Worm (Caenorhabditis elegans) whole organism, mixed stage, embryonic: ENCODE results near the gene hlh-30.

Experiments used
- M03D4.4 ChIP-seq: sonication (generic microtip); optimal IDR thresholded peaks from 2 replicates; lab custom pipeline; 2017; ENCODE audit warnings: mild to moderate bottlenecking, missing genetic modification characterization, missing compliant biosample characterization
- blmp-1 ChIP-seq: fragments of 150-350 bp; optimal IDR thresholded peaks from 2 replicates; lab custom pipeline; 2014; ENCODE audit warnings: missing biosample characterization, missing genetic modification characterization
- ceh-43 ChIP-seq: fragments of 200-800 bp; sonication (Bioruptor generic); optimal IDR thresholded peaks from 2 replicates; lab custom pipeline; 2018; ENCODE audit warnings: mild to moderate bottlenecking, missing genetic modification characterization, moderate library complexity, missing compliant biosample characterization
- ceh-83 ChIP-seq: fragments of 200-800 bp; sonication (Bioruptor generic); optimal IDR thresholded peaks from 2 replicates; lab custom pipeline; 2018; ENCODE audit warnings: mild to moderate bottlenecking, missing genetic modification characterization, missing compliant biosample characterization
- ces-1 ChIP-seq: fragments of 150-350 bp; optimal IDR thresholded peaks from 2 replicates; lab custom pipeline; 2014; ENCODE audit warnings: missing biosample characterization, missing genetic modification reagents, missing genetic modification characterization
- elt-1 ChIP-seq: sonication (generic microtip); optimal IDR thresholded peaks from 2 replicates; lab custom pipeline; 2017; ENCODE audit warnings: missing genetic modification characterization, mild to moderate bottlenecking, missing compliant biosample characterization, antibody characterized with exemption, moderate library complexity, borderline replicate concordance; ENCODE audit not compliant: insufficient read depth
- elt-3 ChIP-seq: fragments of 150-350 bp; optimal IDR thresholded peaks from 2 replicates; lab custom pipeline; 2014; ENCODE audit warnings: missing biosample characterization, missing genetic modification characterization
- flh-1 ChIP-seq: fragments of 200-800 bp; sonication (Bioruptor generic); optimal IDR thresholded peaks from 2 replicates; lab custom pipeline; 2018; ENCODE audit warnings: mild to moderate bottlenecking, missing genetic modification characterization, moderate library complexity, missing compliant biosample characterization
- hlh-1 ChIP-seq: fragments of 150-350 bp; optimal IDR thresholded peaks from 2 replicates; lab custom pipeline; 2014; ENCODE audit warnings: missing biosample characterization, missing genetic modification reagents, missing genetic modification characterization
- lin-13 ChIP-seq: fragments of 150-350 bp; optimal IDR thresholded peaks from 2 replicates; lab custom pipeline; 2014; ENCODE audit warnings: missing biosample characterization, missing genetic modification characterization
- lin-32 ChIP-seq: fragments of 200-800 bp; sonication (Bioruptor generic); optimal IDR thresholded peaks from 2 replicates; lab custom pipeline; 2018; ENCODE audit warnings: mild to moderate bottlenecking, missing genetic modification characterization, missing compliant biosample characterization
- lsy-2 ChIP-seq: fragments of 150-350 bp; optimal IDR thresholded peaks from 2 replicates; lab custom pipeline; 2014; ENCODE audit warnings: missing biosample characterization, missing genetic modification characterization
- mep-1 ChIP-seq: fragments of 150-350 bp; optimal IDR thresholded peaks from 2 replicates; lab custom pipeline; 2017; ENCODE audit warnings: missing biosample characterization, missing genetic modification reagents, missing genetic modification characterization, inconsistent platforms
- mls-2 ChIP-seq: sonication (generic microtip); optimal IDR thresholded peaks from 2 replicates; lab custom pipeline; 2016; ENCODE audit warnings: mild to moderate bottlenecking, missing genetic modification characterization, moderate library complexity, missing compliant biosample characterization
- nhr-237 ChIP-seq: fragments of 150-350 bp; optimal IDR thresholded peaks from 2 replicates; lab custom pipeline; 2014; ENCODE audit warnings: missing biosample characterization, missing genetic modification characterization
- nhr-28 ChIP-seq: fragments of 150-350 bp; optimal IDR thresholded peaks from 2 replicates; lab custom pipeline; 2014; ENCODE audit warnings: missing biosample characterization, missing genetic modification characterization
- pha-4 ChIP-seq: fragments of 150-350 bp; optimal IDR thresholded peaks from 2 replicates; lab custom pipeline; 2018; ENCODE audit warnings: missing biosample characterization, missing genetic modification reagents, missing genetic modification characterization
- sptf-1 ChIP-seq: sonication (generic microtip); optimal IDR thresholded peaks from 2 replicates; lab custom pipeline; 2017; ENCODE audit warnings: mild to moderate bottlenecking, missing genetic modification characterization, moderate library complexity, missing compliant biosample characterization
- unc-120 ChIP-seq: sonication (generic microtip); optimal IDR thresholded peaks from 2 replicates; lab custom pipeline; 2017; ENCODE audit warnings: missing genetic modification characterization, missing compliant biosample characterization; ENCODE audit not compliant: poor library complexity, severe bottlenecking
- unc-39 ChIP-seq: fragments of 150-350 bp; optimal IDR thresholded peaks from 2 replicates; lab custom pipeline; 2014; ENCODE audit warnings: missing biosample characterization, missing genetic modification characterization
- unc-62 ChIP-seq: fragments of 150-350 bp; optimal IDR thresholded peaks from 2 replicates; lab custom pipeline; 2014; ENCODE audit warnings: missing biosample characterization, missing genetic modification reagents, missing genetic modification characterization
- zip-8 ChIP-seq: fragments of 150-350 bp; optimal IDR thresholded peaks from 2 replicates; lab custom pipeline; 2014; ENCODE audit warnings: missing biosample characterization, missing genetic modification characterization
- ztf-11 ChIP-seq: fragments of 150-350 bp; optimal IDR thresholded peaks from 2 replicates; lab custom pipeline; 2014; ENCODE audit warnings: missing biosample characterization, missing genetic modification characterization

hlh-30 gene

ce11 chrIV:4027106-4027888, 7.5 kb downstream of the hlh-30 start:
- peak; percentile 39 for TF ChIP-seq unc-120 (tag; lab: Kevin White, UChicago)
- peak; percentile 14 for TF ChIP-seq hlh-1 (tag; lab: Kevin White, UChicago)
- no peak for TF ChIP-seq ceh-43 (GFP tag; lab: Kevin White, UChicago)

ce11 chrIV:4025923-4026322, 8.8 kb downstream of the hlh-30 start:
- TF ChIP-seq mep-1 (no peak), lin-13 (no peak), unc-39 (tag; lab: Kevin White, UChicago) (no peak), ztf-11 (tag; lab: Kevin White, UChicago) (no peak), ceh-83 (GFP tag; lab: Kevin White, UChicago) (no peak), hlh-1 (tag; lab: Kevin White, UChicago) (peak; percentile 12)

DNA sequence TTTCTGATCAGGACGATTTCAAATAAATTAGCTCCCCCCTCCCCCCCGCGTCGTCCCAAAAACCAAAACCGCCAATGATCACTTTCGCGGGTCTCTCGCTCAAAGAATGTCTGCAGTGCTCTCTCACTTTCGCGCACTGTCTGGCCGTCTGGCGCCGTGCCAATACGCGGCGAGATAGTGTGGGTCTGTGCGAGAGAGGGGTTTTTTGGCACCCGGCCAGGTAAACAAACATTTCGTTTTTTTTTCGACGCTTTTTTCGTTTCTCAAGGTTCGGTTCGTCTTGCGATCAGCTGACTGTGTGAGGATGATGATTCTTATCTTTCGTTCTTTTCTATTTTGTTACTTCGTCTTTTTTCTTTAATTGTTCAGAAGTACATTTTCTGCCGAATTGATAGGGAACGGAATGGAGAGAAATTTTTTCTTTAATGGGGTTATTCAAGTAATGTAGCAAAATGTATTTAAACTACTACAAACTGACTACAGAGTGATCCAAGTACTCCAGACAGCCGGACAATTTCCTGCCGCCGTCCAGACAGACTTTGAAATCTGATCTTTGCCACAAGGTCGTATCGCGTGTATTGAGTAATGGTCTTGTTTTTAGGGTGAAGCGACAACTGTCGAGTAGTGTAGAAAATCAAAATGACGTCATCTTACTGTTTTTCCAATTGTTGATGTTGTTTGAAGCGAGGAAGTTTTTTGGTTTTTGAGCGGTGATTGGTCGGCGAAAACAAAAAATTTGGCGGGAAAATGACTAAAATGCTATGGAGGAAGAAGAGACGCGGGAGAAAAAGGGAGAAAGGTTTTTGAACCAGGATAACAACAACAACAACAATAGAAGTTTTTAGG, 10.4 kb downstream of the hlh-30 start:
- TF ChIP-seq mls-2 (tag; lab: Kevin White, UChicago): no peak
- peak; percentile 8 for TF ChIP-seq hlh-1 (tag; lab: Kevin White, UChicago)
- no peak for TF ChIP-seq elt-3
- peak; percentile 33 for TF ChIP-seq nhr-237 (tag; lab: Kevin White, UChicago)
- peak; percentile 55 for TF ChIP-seq zip-8 (tag; lab: Kevin White, UChicago)
- peak; percentile 34 for TF ChIP-seq pha-4 (tag; lab: Kevin White, UChicago)
- TF ChIP-seq M03D4.4 (tag; lab: Kevin White, UChicago): no peak
- TF ChIP-seq flh-1 (GFP tag; lab: Kevin White, UChicago): no peak

- TF ChIP-seq mls-2 (tag; lab: Kevin White, UChicago) (no peak), unc-62 (peak; percentile 18), elt-1 (tag; lab: Kevin White, UChicago) (peak; percentile 23), nhr-28 (no peak), blmp-1 (tag; lab: Kevin White, UChicago) (peak; percentile 24), pha-4 (tag; lab: Kevin White, UChicago) (peak; percentile 26), ces-1 (GFP tag; lab: Kevin White, UChicago) (peak; percentile 35)
These were observed 12.6 kb downstream of the hlh-30 start for ce11 chrIV:4021847-4022780.

- TF ChIP-seq lin-13 (peak; percentile 22), lsy-2 (no peak), mep-1 (peak; percentile 32), sptf-1 (tag; lab: Kevin White, UChicago) (peak; percentile 35), ces-1 (GFP tag; lab: Kevin White, UChicago) (no peak), unc-120 (tag; lab: Kevin White, UChicago) (peak; percentile 63), hlh-1 (tag; lab: Kevin White, UChicago) (peak; percentile 56), lin-32 (GFP tag; lab: Kevin White, UChicago) (peak; percentile 34), blmp-1 (tag; lab: Kevin White, UChicago) (no peak), unc-62 (peak; percentile 60)
- TF ChIP-seq, all 35 proteins: peak for 7
These were observed 14.9 kb downstream of the hlh-30 start for ce11 chrIV:4019836-4020235.
